Worm (Caenorhabditis elegans) whole organism, L4/young adult: ENCODE results near the gene C54D10.10.

Source experiments
- W03F9.2 ChIP-seq: fragments of 150-350 bp; optimal IDR thresholded peaks from 2 replicates; lab custom pipeline; 2014; ENCODE audit warnings: missing biosample characterization, missing genetic modification characterization
- dao-5 ChIP-seq: sonication (generic microtip); optimal IDR thresholded peaks from 2 replicates; lab custom pipeline; 2016; ENCODE audit warnings: missing genotype, missing genetic modification characterization, moderate library complexity, missing compliant biosample characterization

DNA sequence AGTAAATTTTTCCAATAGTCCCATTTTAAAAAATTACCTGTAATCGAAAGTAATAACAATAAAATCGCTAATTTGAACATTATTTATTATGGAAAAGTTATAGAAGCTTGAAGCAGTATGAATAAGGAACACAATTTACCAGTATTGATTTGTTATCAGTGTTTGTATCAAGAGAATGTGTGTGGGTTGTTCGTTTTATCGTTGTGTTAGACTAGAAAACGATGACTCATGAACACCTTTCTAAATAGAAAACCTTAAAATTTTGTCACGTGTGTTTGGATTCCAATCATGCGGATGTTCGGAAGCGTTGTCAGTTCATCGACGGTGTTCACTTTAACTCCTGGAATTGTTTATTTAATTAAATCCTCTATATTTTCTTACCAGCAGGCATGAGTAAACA is 17.7 kb downstream of the C54D10.10 start, which contains the start of gene C54D10.13:
- TF ChIP-seq W03F9.2 (tag; lab: Kevin White, UChicago) (no peak), dao-5 (no peak)
